Worm (Caenorhabditis elegans) whole organism, L1 larva: Measurements from ENCODE around the gene ZC239.16.

Source experiments
- nhr-12 ChIP-seq: sonication (generic microtip); optimal IDR thresholded peaks from 2 replicates; lab custom pipeline; 2017; ENCODE audit warnings: missing biosample characterization, missing genetic modification characterization
- zag-1 ChIP-seq: fragments of 150-350 bp; optimal IDR thresholded peaks from 2 replicates; lab custom pipeline; 2014; ENCODE audit warnings: missing biosample characterization, missing genetic modification characterization

- TF ChIP-seq nhr-12 (tag; lab: Kevin White, UChicago) (no peak), zag-1 (tag; lab: Kevin White, UChicago) (no peak)
Observed at ce11 chrII:3251782-3252181, 26.7 kb upstream of the ZC239.16 start.
